Worm (Caenorhabditis elegans) whole organism, L4 larva: ENCODE results near the gene str-254.

Source experiments
- F49E8.2 ChIP-seq: sonication (generic microtip); optimal IDR thresholded peaks from 2 replicates; lab custom pipeline; 2016; ENCODE audit warnings: missing compliant biosample characterization, mild to moderate bottlenecking, missing genetic modification characterization, borderline replicate concordance
- R02D3.7 ChIP-seq: fragments of 150-350 bp; sonication (generic microtip); optimal IDR thresholded peaks from 3 replicates; lab custom pipeline; 2014; ENCODE audit warnings: missing biosample characterization, missing genetic modification characterization
- T20F7.1 ChIP-seq: fragments of 200-800 bp; sonication (Bioruptor generic); optimal IDR thresholded peaks from 2 replicates; lab custom pipeline; 2018; ENCODE audit warnings: mild to moderate bottlenecking, missing genetic modification characterization, missing compliant biosample characterization
- T26A8.4 ChIP-seq: fragments of 200-800 bp; sonication (Bioruptor generic); IDR thresholded peaks from 2 replicates; pipeline ENCODE4 v1.3.6; 2022; ENCODE audit warnings: missing genetic modification characterization, missing compliant biosample characterization
- Y105C5A.15 ChIP-seq: fragments of 200-800 bp; sonication (Bioruptor generic); IDR thresholded peaks from 2 replicates; pipeline ENCODE4 v1.3.6; 2022; ENCODE audit warnings: missing genetic modification characterization, missing compliant biosample characterization
- Y5F2A.4 ChIP-seq: fragments of 200-800 bp; sonication (Bioruptor generic); optimal IDR thresholded peaks from 2 replicates; lab custom pipeline; 2018; ENCODE audit warnings: mild to moderate bottlenecking, missing genetic modification characterization, missing compliant biosample characterization
- aha-1 ChIP-seq: fragments of 150-350 bp; peaks from one replicate; lab custom pipeline; 2014; ENCODE audit warnings: missing biosample characterization, missing genetic modification characterization
- aly-2 ChIP-seq: sonication (generic microtip); optimal IDR thresholded peaks from 2 replicates; lab custom pipeline; 2018; ENCODE audit warnings: missing biosample characterization, missing genetic modification characterization
- arid-1 ChIP-seq: fragments of 200-800 bp; sonication (Bioruptor generic); conservative IDR thresholded peaks from 2 replicates; pipeline ENCODE4 v1.3.6; 2022; ENCODE audit warnings: missing genetic modification reagents, missing genetic modification characterization, missing compliant biosample characterization
- ceh-20 ChIP-seq: fragments of 200-800 bp; sonication (Bioruptor generic); IDR thresholded peaks from 2 replicates; pipeline ENCODE4 v1.3.6; 2022; ENCODE audit warnings: missing genetic modification reagents, missing genetic modification characterization, missing compliant biosample characterization
- ceh-82 ChIP-seq: sonication (generic microtip); optimal IDR thresholded peaks from 2 replicates; lab custom pipeline; 2017; ENCODE audit warnings: missing biosample characterization, missing genetic modification characterization
- cey-2 ChIP-seq: sonication (generic microtip); optimal IDR thresholded peaks from 3 replicates; lab custom pipeline; 2017; ENCODE audit warnings: missing genetic modification characterization, mild to moderate bottlenecking, missing compliant biosample characterization, antibody characterized with exemption, borderline replicate concordance; ENCODE audit not compliant: insufficient read depth
- daf-16 ChIP-seq, 3 experiments: sonication (generic microtip); optimal IDR thresholded peaks; 2 replicates each; lab custom pipeline; 2016 to 2017; ENCODE audit warnings: missing genetic modification characterization in 3 of 3, missing genetic modification reagents in 3 of 3, mild to moderate bottlenecking in 2 of 3, missing compliant biosample characterization in 2 of 3, missing biosample characterization in 1 of 3, moderate library complexity in 1 of 3
- daf-19 ChIP-seq: fragments of 200-800 bp; sonication (Bioruptor generic); conservative IDR thresholded peaks from 2 replicates; pipeline ENCODE4 v1.3.6; 2022; ENCODE audit warnings: missing genetic modification characterization, missing compliant biosample characterization
- daf-8 ChIP-seq: fragments of 200-800 bp; sonication (Bioruptor generic); IDR thresholded peaks from 2 replicates; pipeline ENCODE4 v1.3.6; 2022; ENCODE audit warnings: missing genetic modification characterization, missing compliant biosample characterization
- dmd-9 ChIP-seq: fragments of 200-800 bp; sonication (Bioruptor generic); IDR thresholded peaks from 2 replicates; pipeline ENCODE4 v1.3.6; 2022; ENCODE audit warnings: missing genetic modification reagents, missing genetic modification characterization, missing compliant biosample characterization
- dpl-1 ChIP-seq: fragments of 150-350 bp; optimal IDR thresholded peaks from 2 replicates; lab custom pipeline; 2014; ENCODE audit warnings: missing biosample characterization, missing genetic modification reagents, missing genetic modification characterization
- dve-1 ChIP-seq: sonication (generic microtip); optimal IDR thresholded peaks from 2 replicates; lab custom pipeline; 2017; ENCODE audit warnings: antibody characterized with exemption, mild to moderate bottlenecking, missing genetic modification characterization, missing compliant biosample characterization; ENCODE audit not compliant: insufficient read depth
- fos-1 ChIP-seq: fragments of 150-350 bp; optimal IDR thresholded peaks from 2 replicates; lab custom pipeline; 2014; ENCODE audit warnings: missing biosample characterization, missing genetic modification characterization
- gei-8 ChIP-seq: fragments of 200-800 bp; sonication (Bioruptor generic); optimal IDR thresholded peaks from 2 replicates; lab custom pipeline; 2018; ENCODE audit warnings: mild to moderate bottlenecking, missing genetic modification characterization, missing compliant biosample characterization
- hlh-11 ChIP-seq: fragments of 200-800 bp; sonication (Bioruptor generic); optimal IDR thresholded peaks from 2 replicates; lab custom pipeline; 2018; ENCODE audit warnings: mild to moderate bottlenecking, missing genetic modification characterization, missing compliant biosample characterization
- hlh-30 ChIP-seq: sonication (generic microtip); optimal IDR thresholded peaks from 2 replicates; lab custom pipeline; 2017; ENCODE audit warnings: antibody characterized with exemption, mild to moderate bottlenecking, missing genetic modification characterization, missing compliant biosample characterization; ENCODE audit not compliant: insufficient read depth
- hmg-1.1 ChIP-seq: fragments of 200-800 bp; sonication (Bioruptor generic); IDR thresholded peaks from 2 replicates; pipeline ENCODE4 v1.3.6; 2022; ENCODE audit warnings: missing genetic modification reagents, missing genetic modification characterization, missing compliant biosample characterization
- lim-7 ChIP-seq: fragments of 200-800 bp; sonication (Bioruptor generic); IDR thresholded peaks from 2 replicates; pipeline ENCODE4 v1.3.6; 2022; ENCODE audit warnings: missing genetic modification characterization, missing compliant biosample characterization
- lir-3 ChIP-seq: sonication (generic microtip); optimal IDR thresholded peaks from 2 replicates; lab custom pipeline; 2016; ENCODE audit warnings: mild to moderate bottlenecking, missing genetic modification characterization, missing compliant biosample characterization
- lsy-2 ChIP-seq, 2 experiments: fragments of 150-350 bp in 1 of 2; sonication (generic microtip) in 1 of 2; optimal IDR thresholded peaks; 2 replicates each; lab custom pipeline; 2014 to 2017; ENCODE audit warnings: missing biosample characterization in 2 of 2, missing genetic modification characterization in 2 of 2
- madf-9 ChIP-seq: fragments of 200-800 bp; sonication (Bioruptor generic); conservative IDR thresholded peaks from 2 replicates; pipeline ENCODE4 v1.3.6; 2022; ENCODE audit warnings: missing genetic modification reagents, missing genetic modification characterization, missing compliant biosample characterization
- mdl-1 ChIP-seq, 2 experiments: fragments of 150-350 bp in 1 of 2; sonication (generic microtip) in 1 of 2; optimal IDR thresholded peaks; 2 replicates each; lab custom pipeline; 2014 to 2017; ENCODE audit warnings: missing biosample characterization in 2 of 2, missing genetic modification characterization in 2 of 2
- mep-1 ChIP-seq: fragments of 150-350 bp; sonication (generic microtip); optimal IDR thresholded peaks from 3 replicates; lab custom pipeline; 2014; ENCODE audit warnings: missing biosample characterization, missing genetic modification characterization
- mes-2 ChIP-seq: sonication (generic microtip); optimal IDR thresholded peaks from 2 replicates; lab custom pipeline; 2016; ENCODE audit warnings: missing genotype, mild to moderate bottlenecking, missing genetic modification characterization, missing compliant biosample characterization; ENCODE audit not compliant: poor library complexity, severe bottlenecking
- mxl-2 ChIP-seq: fragments of 200-800 bp; sonication (Bioruptor generic); conservative IDR thresholded peaks from 2 replicates; pipeline ENCODE4 v1.3.6; 2022; ENCODE audit warnings: missing genetic modification reagents, missing genetic modification characterization, missing compliant biosample characterization
- nhr-10 ChIP-seq: fragments of 150-350 bp; optimal IDR thresholded peaks from 2 replicates; lab custom pipeline; 2014; ENCODE audit warnings: missing biosample characterization, missing genetic modification characterization
- nhr-102 ChIP-seq: sonication (generic microtip); optimal IDR thresholded peaks from 2 replicates; lab custom pipeline; 2016; ENCODE audit warnings: mild to moderate bottlenecking, missing genetic modification characterization, moderate library complexity, missing compliant biosample characterization
- nhr-11 ChIP-seq: fragments of 150-350 bp; optimal IDR thresholded peaks from 2 replicates; lab custom pipeline; 2014; ENCODE audit warnings: missing biosample characterization, missing genetic modification characterization
- nhr-28 ChIP-seq: fragments of 150-350 bp; optimal IDR thresholded peaks from 2 replicates; lab custom pipeline; 2014; ENCODE audit warnings: missing biosample characterization, missing genetic modification characterization
- nhr-76 ChIP-seq: fragments of 150-350 bp; optimal IDR thresholded peaks from 2 replicates; lab custom pipeline; 2014; ENCODE audit warnings: missing biosample characterization, missing genetic modification characterization
- nhr-77 ChIP-seq: fragments of 150-350 bp; optimal IDR thresholded peaks from 2 replicates; lab custom pipeline; 2014; ENCODE audit warnings: missing biosample characterization, missing genetic modification characterization
- php-3 ChIP-seq: fragments of 200-800 bp; sonication (Bioruptor generic); IDR thresholded peaks from 2 replicates; pipeline ENCODE4 v1.3.6; 2022; ENCODE audit warnings: missing genetic modification reagents, missing genetic modification characterization, missing compliant biosample characterization
- rbr-2 ChIP-seq: sonication (generic microtip); optimal IDR thresholded peaks from 2 replicates; lab custom pipeline; 2016; ENCODE audit warnings: missing genotype, missing genetic modification characterization, missing compliant biosample characterization
- skn-1 ChIP-seq: fragments of 150-350 bp; optimal IDR thresholded peaks from 2 replicates; lab custom pipeline; 2014; ENCODE audit warnings: missing biosample characterization, missing genetic modification characterization
- snpc-4 ChIP-seq: fragments of 150-350 bp; optimal IDR thresholded peaks from 2 replicates; lab custom pipeline; 2014; ENCODE audit warnings: missing biosample characterization, missing genetic modification characterization
- spr-3 ChIP-seq: fragments of 200-800 bp; sonication (Bioruptor generic); optimal IDR thresholded peaks from 2 replicates; lab custom pipeline; 2018; ENCODE audit warnings: mild to moderate bottlenecking, missing genetic modification characterization, missing compliant biosample characterization
- tra-1 ChIP-seq: fragments of 200-800 bp; sonication (Bioruptor generic); IDR thresholded peaks from 2 replicates; pipeline ENCODE4 v1.3.6; 2022; ENCODE audit warnings: missing genetic modification reagents, missing genetic modification characterization, missing compliant biosample characterization
- unc-130 ChIP-seq: sonication (generic microtip); optimal IDR thresholded peaks from 2 replicates; lab custom pipeline; 2016; ENCODE audit warnings: missing genetic modification reagents, missing genetic modification characterization, missing compliant biosample characterization
- unc-62 ChIP-seq, 3 experiments: fragments of 150-350 bp in 1 of 3; sonication (generic microtip); optimal IDR thresholded peaks in 2 of 3; peaks in 1 of 3; 1 replicate in 1 of 3; 2 replicates in 2 of 3; lab custom pipeline; 2014 to 2017; ENCODE audit warnings: missing biosample characterization in 3 of 3, missing genetic modification characterization in 3 of 3, missing genetic modification reagents in 3 of 3, missing genotype in 1 of 3
- vab-7 ChIP-seq: fragments of 200-800 bp; sonication (Bioruptor generic); IDR thresholded peaks from 2 replicates; pipeline ENCODE4 v1.3.6; 2022; ENCODE audit warnings: missing genetic modification reagents, missing genetic modification characterization, missing compliant biosample characterization
- ztf-11 ChIP-seq: fragments of 150-350 bp; optimal IDR thresholded peaks from 2 replicates; lab custom pipeline; 2014; ENCODE audit warnings: missing biosample characterization, missing genetic modification characterization
- ztf-7 ChIP-seq: fragments of 150-350 bp; optimal IDR thresholded peaks from 2 replicates; lab custom pipeline; 2014; ENCODE audit warnings: missing biosample characterization, missing genetic modification characterization

str-254 gene

DNA sequence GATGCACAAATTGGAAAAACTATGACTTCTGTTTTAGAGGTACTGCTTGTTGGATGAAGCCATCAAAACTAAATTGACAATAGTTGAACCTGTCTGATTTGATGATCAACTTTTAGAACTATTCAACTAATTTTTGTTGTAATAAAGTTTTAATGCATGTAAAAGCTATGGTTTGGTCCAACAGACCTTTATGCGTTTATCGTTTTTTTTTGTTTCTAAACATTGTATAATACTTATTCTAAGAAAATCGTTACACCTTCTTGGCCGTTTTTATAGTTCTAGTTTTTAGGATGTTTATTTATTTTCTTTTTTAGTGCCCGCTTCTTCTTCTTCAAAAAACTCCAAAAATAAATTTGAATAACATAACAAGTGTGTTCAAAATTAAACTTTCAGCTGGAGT is 10.4 kb upstream of the str-254 start, which contains the start of gene F10A3.12:
F10A3.12 (plus strand) TSS at position 301 of the 400 bp plus-strand sequence.
- TF ChIP-seq aha-1 (no peak), ceh-20 (GFP tag; lab: Robert Waterston, UW) (no peak), mdl-1 (tag; optimal IDR thresholded peaks at IDR 0.05; lab: Kevin White, UChicago) (no peak), cey-2 (no peak), hmg-1.1 (no peak), nhr-10 (no peak), skn-1 (no peak), php-3 (GFP tag; lab: Robert Waterston, UW) (no peak), nhr-77 (tag; lab: Kevin White, UChicago) (no peak), nhr-11 (tag; lab: Kevin White, UChicago) (no peak), hlh-30 (tag; lab: Kevin White, UChicago) (no peak), aly-2 (no peak), hlh-11 (tag; lab: Kevin White, UChicago) (no peak), arid-1 (no peak), Y5F2A.4 (no peak), gei-8 (no peak), dve-1 (no peak), ztf-7 (tag; lab: Kevin White, UChicago) (no peak), vab-7 (no peak), dpl-1 (GFP tag; lab: Kevin White, UChicago) (no peak)

DNA sequence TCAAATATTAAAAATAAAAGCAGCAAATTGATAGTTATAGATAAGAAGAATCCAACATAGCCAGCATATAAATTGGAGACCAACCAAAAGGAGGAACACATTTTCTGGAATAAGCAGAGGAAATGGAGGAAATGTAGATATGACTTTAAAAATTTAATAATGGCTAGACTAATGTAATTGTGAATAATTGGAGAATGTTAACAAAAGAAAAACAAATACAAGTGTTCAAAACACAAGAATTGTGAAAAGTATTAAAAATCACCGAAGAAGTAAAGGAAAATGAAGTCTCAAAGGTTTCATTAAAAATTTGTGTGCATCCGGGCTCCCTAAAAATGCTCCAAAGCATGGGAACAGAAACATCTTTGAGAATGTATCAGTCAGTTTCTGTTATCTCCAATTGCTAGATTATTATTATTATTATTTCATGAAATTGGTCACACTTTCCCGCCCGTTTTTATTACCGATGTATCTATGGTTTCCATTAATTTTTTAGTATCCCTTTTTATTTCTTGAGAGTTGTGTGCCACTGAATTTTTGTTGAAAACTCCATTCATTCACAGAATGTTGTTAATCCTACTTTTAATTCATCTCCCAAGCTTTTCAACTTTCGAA is 9.0 kb upstream of the str-254 start, which contains the start of the genes str-109 and F10A3.11:
str-109 (minus strand) TSS at position 101 of the 612 bp plus-strand sequence.
F10A3.11 (plus strand) TSS at position 562 of the 612 bp plus-strand sequence.
- TF ChIP-seq spr-3 (no peak), nhr-76 (tag; lab: Kevin White, UChicago) (no peak), lim-7 (no peak), T26A8.4 (GFP tag; lab: Robert Waterston, UW) (no peak), lsy-2 (tag; optimal IDR thresholded peaks at IDR 0.05; lab: Kevin White, UChicago) (no peak), rbr-2 (tag; lab: Kevin White, UChicago) (no peak), snpc-4 (tag; lab: Kevin White, UChicago) (no peak), dmd-9 (GFP tag; lab: Robert Waterston, UW) (no peak), F49E8.2 (tag; lab: Kevin White, UChicago) (no peak), nhr-102 (no peak), dpl-1 (GFP tag; lab: Kevin White, UChicago) (no peak), ztf-11 (no peak), lir-3 (tag; lab: Kevin White, UChicago) (no peak), aly-2 (no peak), fos-1 (tag; lab: Kevin White, UChicago) (no peak)

DNA sequence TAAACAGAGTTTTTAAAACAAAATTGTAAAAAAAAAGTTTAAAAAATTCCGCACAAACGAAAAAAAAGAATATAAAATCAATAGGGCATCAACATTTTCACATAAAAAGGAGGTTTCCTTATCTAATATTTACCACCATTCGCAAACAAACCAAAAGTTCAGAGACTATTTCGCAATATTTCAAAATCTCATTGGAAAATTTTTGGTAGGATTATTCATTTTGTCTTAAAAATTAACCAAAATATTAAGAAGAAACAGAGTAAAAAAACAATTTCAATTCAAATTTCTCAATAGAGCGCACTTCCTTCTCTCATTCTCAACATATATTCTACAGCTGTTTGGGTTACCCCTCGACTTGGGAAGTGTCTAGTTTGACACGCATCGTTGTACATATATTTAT is 6.8 kb upstream of the str-254 start:
- TF ChIP-seq daf-19 (GFP tag; lab: Robert Waterston, UW) (no peak), R02D3.7 (tag; lab: Kevin White, UChicago) (no peak), tra-1 (no peak), unc-130 (GFP tag; lab: Kevin White, UChicago) (no peak), T20F7.1 (no peak), unc-62 (GFP tag; optimal IDR thresholded peaks at IDR 0.05 in 1 of 2; lab: Kevin White, UChicago) (no peak), unc-62 (tag; optimal IDR thresholded peaks at IDR 0.05; lab: Kevin White, UChicago) (no peak), nhr-28 (tag; lab: Kevin White, UChicago) (peak; percentile 37), daf-16 (GFP tag; optimal IDR thresholded peaks at IDR 0.05; lab: Kevin White, UChicago) (no peak), daf-16 (tag; optimal IDR thresholded peaks at IDR 0.05; lab: Kevin White, UChicago) (peak; percentile 73), mxl-2 (GFP tag; lab: Robert Waterston, UW) (no peak), ceh-82 (tag; lab: Kevin White, UChicago) (no peak), daf-8 (GFP tag; lab: Robert Waterston, UW) (no peak), mes-2 (tag; lab: Kevin White, UChicago) (no peak), aha-1 (peak; percentile 46), gei-8 (no peak), dmd-9 (GFP tag; lab: Robert Waterston, UW) (no peak), madf-9 (GFP tag; lab: Robert Waterston, UW) (no peak), Y5F2A.4 (no peak), rbr-2 (tag; lab: Kevin White, UChicago) (no peak), mep-1 (tag; lab: Kevin White, UChicago) (no peak), Y105C5A.15 (GFP tag; lab: Robert Waterston, UW) (no peak), dve-1 (no peak)
